Worm (Caenorhabditis elegans): ENCODE results near the gene ZC204.14.

- TF ChIP-seq him-1 (tag; optimal IDR thresholded peaks at IDR 0.05) (no peak), dao-5 (tag; optimal IDR thresholded peaks at IDR 0.05) (no peak)
These were observed 6.2 kb upstream of the ZC204.14 start, which contains the start of gene srw-97 for ce11 chrII:1668913-1669312.
